Fruit fly (Drosophila melanogaster) S2 (cell line): ENCODE data around the gene CG5196.

Source experiments
- CG8478 ChIP-seq: fragments of >200 bp; optimal IDR thresholded peaks from 2 replicates; lab custom pipeline; 2018
- CTCF ChIP-seq, 2 experiments: fragments of >200 bp; optimal IDR thresholded peaks; 2 replicates each; lab custom pipeline; 2018

Gene CG5196

DNA sequence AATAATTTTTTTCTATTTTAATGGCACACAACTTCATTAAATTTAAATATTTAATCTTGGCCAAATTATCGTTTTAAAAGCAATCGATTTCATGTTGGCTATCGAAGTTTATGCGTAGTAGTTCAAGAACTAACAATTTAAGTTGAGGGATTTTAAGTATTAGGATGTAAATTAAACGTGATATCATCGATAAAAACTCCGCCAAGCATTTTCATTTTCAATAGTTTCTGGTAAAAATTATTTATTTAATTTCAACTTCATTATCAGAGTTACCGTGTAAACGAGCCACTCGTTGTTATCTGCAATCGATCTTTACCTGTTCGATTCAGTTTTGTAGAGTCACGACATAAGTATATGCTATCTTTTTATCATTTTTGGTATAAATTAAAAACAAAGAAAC lies 5.2 kb upstream of the CG5196 start:
- no peak for TF ChIP-seq CTCF (optimal IDR thresholded peaks at IDR 0.05; lab: Kevin White, UChicago)

- TF ChIP-seq CG8478 (lab: Kevin White, UChicago): no peak
- no peak for TF ChIP-seq CTCF (optimal IDR thresholded peaks at IDR 0.05; lab: Kevin White, UChicago)
Observed at dm6 chr3R:12405134-12405533, 3.0 kb upstream of the CG5196 start.

dm6 chr3R:12405928-12406234 lies 2.2 kb upstream of the CG5196 start, which contains the start of gene Cyp9f2:
Gene Cyp9f2, minus strand, starts transcription at chr3R:12406028.
- TF ChIP-seq CTCF (optimal IDR thresholded peaks at IDR 0.05; lab: Kevin White, UChicago) (no peak), CG8478 (lab: Kevin White, UChicago) (no peak)

DNA sequence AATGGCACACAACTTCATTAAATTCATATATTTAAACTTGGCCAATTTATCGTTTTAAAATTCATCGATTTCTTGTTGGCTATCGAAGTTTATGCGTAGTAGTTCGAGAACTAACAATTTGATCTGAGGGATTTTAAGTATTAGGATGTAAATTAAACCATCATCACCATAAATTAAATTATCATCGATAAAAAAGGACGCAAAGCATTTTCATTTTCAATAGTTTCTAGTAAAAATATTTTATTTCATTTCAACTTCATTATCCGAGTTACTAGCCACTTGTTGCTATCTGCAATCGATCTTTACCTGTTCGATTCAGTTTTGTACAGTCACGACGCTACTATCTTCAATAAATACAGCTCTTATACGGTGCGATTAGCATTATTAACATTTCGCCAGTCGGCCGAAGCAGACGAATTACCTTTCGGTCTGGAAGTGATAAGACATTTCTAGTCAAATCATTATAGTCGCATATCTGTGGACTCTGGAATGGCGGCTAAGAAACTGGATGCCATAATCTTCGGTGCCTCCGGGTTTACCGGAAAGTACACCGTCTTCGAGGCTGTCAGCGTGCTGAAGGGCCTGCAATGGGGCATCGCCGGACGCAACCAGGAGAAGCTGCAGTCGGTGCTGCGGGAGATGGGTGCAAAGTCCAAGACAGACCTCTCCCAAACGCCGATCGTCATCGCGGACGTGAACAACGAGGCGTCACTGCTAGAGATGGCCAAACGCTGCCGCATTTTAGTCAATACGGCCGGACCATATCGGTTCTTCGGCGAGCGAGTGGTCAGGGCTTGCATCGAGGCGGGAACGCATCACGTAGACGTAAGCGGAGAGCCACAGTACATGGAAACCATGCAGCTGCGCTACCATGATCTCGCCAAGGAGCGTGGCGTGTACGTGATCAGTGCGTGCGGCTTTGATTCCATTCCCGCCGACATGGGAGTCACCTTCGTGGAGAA lies 1.6 kb upstream of the CG5196 start, which contains the start of gene CG5167:
TSS of gene CG5167 (plus strand) at position 298 of the 962 bp plus-strand sequence.
- no peak for TF ChIP-seq CG8478 (lab: Kevin White, UChicago)
- no peak for TF ChIP-seq CTCF (optimal IDR thresholded peaks at IDR 0.05; lab: Kevin White, UChicago)

DNA sequence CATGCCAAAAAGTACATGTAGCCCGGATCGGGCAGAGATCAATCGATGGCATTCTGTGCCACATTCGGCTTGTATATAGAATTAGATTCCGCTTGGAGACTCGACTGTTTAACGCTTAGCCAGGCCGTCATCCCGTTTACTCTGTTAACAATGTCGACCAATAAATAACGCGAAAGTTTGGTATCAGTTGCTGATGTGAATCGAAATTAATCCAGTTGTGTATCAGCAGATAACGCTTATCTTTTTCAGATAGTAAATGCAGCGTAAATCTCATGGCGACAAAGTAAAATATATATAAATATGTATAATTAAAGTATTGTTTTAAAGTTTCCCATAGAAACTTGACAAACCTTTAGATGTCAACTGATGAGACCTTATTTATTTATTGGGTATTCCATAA lies 3.3 kb downstream of the CG5196 start:
- TF ChIP-seq CG8478 (lab: Kevin White, UChicago) (no peak), CTCF (optimal IDR thresholded peaks at IDR 0.05; lab: Kevin White, UChicago) (no peak)

dm6 chr3R:12413274-12413958 lies 5.3 kb downstream of the CG5196 start, which contains the start of the genes Dip-C and pps:
Gene Dip-C, minus strand, starts transcription at chr3R:12413759.
Gene pps, plus strand, starts transcription at chr3R:12413828.
- TF ChIP-seq CTCF (optimal IDR thresholded peaks at IDR 0.05; lab: Kevin White, UChicago): peak in 1 of 2 experiments; percentile 30
- no peak for TF ChIP-seq CG8478 (lab: Kevin White, UChicago)

dm6 chr3R:12422379-12422975 lies 14.4 kb downstream of the CG5196 start, which contains the start of the genes Scgbeta and CG17202:
Gene Scgbeta, minus strand, starts transcription at chr3R:12422429.
Gene CG17202, plus strand, starts transcription at chr3R:12422768.
- TF ChIP-seq CTCF (optimal IDR thresholded peaks at IDR 0.05; lab: Kevin White, UChicago) (peak; percentile 20 to 23), CG8478 (lab: Kevin White, UChicago) (no peak)

DNA sequence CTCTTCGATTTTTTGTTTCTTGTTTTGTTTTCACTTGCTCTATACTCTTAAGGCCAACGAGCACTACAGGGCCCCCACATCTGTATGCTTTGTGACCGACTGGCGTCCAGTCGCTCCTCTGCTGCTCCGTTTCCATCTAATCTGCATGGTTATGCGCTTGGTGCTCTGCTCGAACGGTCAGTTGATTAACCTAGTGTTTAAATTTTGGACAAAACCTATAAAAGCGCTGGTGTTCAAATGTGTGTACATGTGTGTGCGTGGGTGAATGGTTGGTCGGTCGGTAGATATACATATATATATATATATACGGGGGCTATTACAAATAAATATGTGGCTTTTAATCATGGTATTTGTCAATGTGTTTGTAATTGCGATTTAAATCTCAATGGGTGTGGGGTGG lies 15.9 kb downstream of the CG5196 start:
- TF ChIP-seq CG8478 (lab: Kevin White, UChicago): no peak
- TF ChIP-seq CTCF (optimal IDR thresholded peaks at IDR 0.05; lab: Kevin White, UChicago): no peak

- TF ChIP-seq CG8478 (lab: Kevin White, UChicago) (no peak), CTCF (optimal IDR thresholded peaks at IDR 0.05; lab: Kevin White, UChicago) (peak in 1 of 2 experiments; percentile 12)
Observed at dm6 chr3R:12425510-12426309, 17.6 kb downstream of the CG5196 start, which contains the start of gene Pp1-87B. Gene Pp1-87B, minus strand, starts transcription at chr3R:12425917.

DNA sequence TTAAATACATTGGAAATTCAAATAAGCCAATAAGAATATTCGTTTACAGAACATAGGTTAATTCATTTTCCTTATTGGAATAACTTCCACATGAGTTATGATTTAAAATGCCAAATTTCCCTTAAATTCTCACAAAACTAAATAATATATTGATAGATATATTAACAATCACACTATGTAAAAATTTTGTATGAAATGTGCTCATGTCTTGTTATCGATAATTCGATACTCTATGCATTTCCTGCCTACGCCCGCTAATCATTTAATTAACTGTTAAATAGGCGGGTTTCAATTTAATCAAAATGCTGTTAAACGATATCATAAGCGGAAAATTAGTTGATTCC lies 18.2 kb downstream of the CG5196 start, which contains the start of gene NANS:
TSS of gene NANS (plus strand) at position 269 of the 344 bp plus-strand sequence.
- TF ChIP-seq CTCF (optimal IDR thresholded peaks at IDR 0.05; lab: Kevin White, UChicago): no peak
- TF ChIP-seq CG8478 (lab: Kevin White, UChicago): no peak

dm6 chr3R:12429120-12429610 lies 21.0 kb downstream of the CG5196 start, which contains the start of the genes CG5641 and CG5245:
Gene CG5641, minus strand, starts transcription at chr3R:12429282.
Gene CG5245, plus strand, starts transcription at chr3R:12429560.
- TF ChIP-seq CG8478 (lab: Kevin White, UChicago) (no peak), CTCF (optimal IDR thresholded peaks at IDR 0.05; lab: Kevin White, UChicago) (no peak)

- TF ChIP-seq CG8478 (lab: Kevin White, UChicago): no peak
- TF ChIP-seq CTCF (optimal IDR thresholded peaks at IDR 0.05; lab: Kevin White, UChicago): no peak
Observed at dm6 chr3R:12431030-12431489, 22.9 kb downstream of the CG5196 start, which contains the start of gene Prosalpha2. Gene Prosalpha2, plus strand, starts transcription at chr3R:12431321.

dm6 chr3R:12433764-12434163 lies 25.6 kb downstream of the CG5196 start, which contains the start of the genes Aos1 and Srlp:
Gene Aos1, minus strand, starts transcription at chr3R:12433822.
Gene Srlp, plus strand, starts transcription at chr3R:12434098.
- TF ChIP-seq CTCF (optimal IDR thresholded peaks at IDR 0.05; lab: Kevin White, UChicago) (no peak), CG8478 (lab: Kevin White, UChicago) (no peak)
